Fruit fly (Drosophila melanogaster) whole organism, embryonic: ENCODE results near the gene CG15283.

Source experiments
- CG10321 ChIP-seq: fragments of 200-800 bp; sonication (Bioruptor generic); IDR thresholded peaks from 2 replicates; pipeline ENCODE4 v1.3.6; 2022; ENCODE audit warnings: missing biosample characterization, missing genetic modification characterization
- CG10654 ChIP-seq: fragments of 200-800 bp; sonication (Bioruptor generic); optimal IDR thresholded peaks from 2 replicates; lab custom pipeline; 2016; ENCODE audit warnings: missing biosample characterization, missing genetic modification characterization
- CG12236 ChIP-seq: fragments of 200-800 bp; sonication (Bioruptor generic); optimal IDR thresholded peaks from 2 replicates; lab custom pipeline; 2016; ENCODE audit warnings: missing biosample characterization, missing genetic modification characterization
- CG13894 ChIP-seq: fragments of 200-800 bp; sonication (Bioruptor generic); optimal IDR thresholded peaks from 3 replicates; lab custom pipeline; 2018; ENCODE audit warnings: missing biosample characterization, mild to moderate bottlenecking, missing genetic modification characterization, moderate library complexity
- CG15073 ChIP-seq: fragments of 200-800 bp; sonication (Bioruptor generic); optimal IDR thresholded peaks from 2 replicates; lab custom pipeline; 2016; ENCODE audit warnings: missing biosample characterization, missing genetic modification characterization
- CG15479 ChIP-seq: fragments of 200-800 bp; sonication (Bioruptor generic); optimal IDR thresholded peaks from 3 replicates; lab custom pipeline; 2019; ENCODE audit warnings: missing biosample characterization, mild to moderate bottlenecking, missing genetic modification characterization, moderate library complexity
- CG1832 ChIP-seq: fragments of 200-800 bp; sonication (Bioruptor generic); optimal IDR thresholded peaks from 2 replicates; lab custom pipeline; 2017; ENCODE audit warnings: missing biosample characterization, mild to moderate bottlenecking, missing genetic modification characterization, inconsistent platforms
- CG2199 ChIP-seq: fragments of 200-800 bp; sonication (Bioruptor generic); IDR thresholded peaks from 3 replicates; pipeline ENCODE4 v1.3.6; 2022; ENCODE audit warnings: missing biosample characterization, missing genetic modification characterization
- CG2678 ChIP-seq: fragments of 200-800 bp; sonication (Bioruptor generic); optimal IDR thresholded peaks from 3 replicates; lab custom pipeline; 2019; ENCODE audit warnings: missing biosample characterization, mild to moderate bottlenecking, missing genetic modification characterization, moderate library complexity
- CG33557 ChIP-seq: fragments of 200-800 bp; sonication (Bioruptor generic); optimal IDR thresholded peaks from 2 replicates; lab custom pipeline; 2019; ENCODE audit warnings: missing biosample characterization, mild to moderate bottlenecking, missing genetic modification characterization, moderate library complexity
- CG7271 ChIP-seq: fragments of 200-800 bp; sonication (Bioruptor generic); optimal IDR thresholded peaks from 2 replicates; lab custom pipeline; 2018; ENCODE audit warnings: missing biosample characterization, mild to moderate bottlenecking, missing genetic modification characterization, moderate library complexity
- CG7745 ChIP-seq: fragments of 200-800 bp; sonication (Bioruptor generic); optimal IDR thresholded peaks from 2 replicates; lab custom pipeline; 2018; ENCODE audit warnings: missing biosample characterization, mild to moderate bottlenecking, missing genetic modification characterization, moderate library complexity
- CG8924 ChIP-seq: fragments of 200-800 bp; optimal IDR thresholded peaks from 3 replicates; lab custom pipeline; 2019; ENCODE audit warnings: missing biosample characterization, mild to moderate bottlenecking, missing genetic modification characterization, moderate library complexity
- D ChIP-seq, 2 experiments: fragments of 200-800 bp in 1 of 2; fragments of >200 bp in 1 of 2; sonication (Bioruptor generic) in 1 of 2; optimal IDR thresholded peaks; 2 replicates in 1 of 2; 3 replicates in 1 of 2; lab custom pipeline; 2017; ENCODE audit warnings: mild to moderate bottlenecking in 1 of 2, missing biosample characterization in 1 of 2, missing genetic modification characterization in 1 of 2, missing genetic modification reagents in 1 of 2
- Kr ChIP-seq: fragments of 200-800 bp; sonication (Bioruptor generic); optimal IDR thresholded peaks from 2 replicates; lab custom pipeline; 2017; ENCODE audit warnings: missing biosample characterization, mild to moderate bottlenecking, missing genetic modification characterization
- MTF-1 ChIP-seq: fragments of 200-800 bp; sonication (Bioruptor generic); optimal IDR thresholded peaks from 2 replicates; lab custom pipeline; 2018; ENCODE audit warnings: missing biosample characterization, mild to moderate bottlenecking, missing genetic modification characterization, borderline replicate concordance
- Pdp1 ChIP-seq, 2 experiments: fragments of 200-800 bp; sonication (Bioruptor generic); optimal IDR thresholded peaks; 3 replicates each; lab custom pipeline; 2016; ENCODE audit warnings: missing biosample characterization in 2 of 2, missing genetic modification characterization in 2 of 2, mild to moderate bottlenecking in 1 of 2, moderate library complexity in 1 of 2
- abd-A ChIP-seq: fragments of 200-800 bp; sonication (Bioruptor generic); optimal IDR thresholded peaks from 3 replicates; lab custom pipeline; 2019; ENCODE audit warnings: missing biosample characterization, mild to moderate bottlenecking, missing genetic modification characterization, moderate library complexity
- bbx ChIP-seq: fragments of 200-800 bp; sonication (Bioruptor generic); IDR thresholded peaks from 2 replicates; pipeline ENCODE4 v1.3.6; 2022; ENCODE audit warnings: missing biosample characterization, missing genetic modification characterization; ENCODE audit not compliant: partially characterized antibody
- bowl ChIP-seq: fragments of 200-800 bp; sonication (Bioruptor generic); IDR thresholded peaks from 2 replicates; pipeline ENCODE4 v1.3.6; 2022; ENCODE audit warnings: missing biosample characterization, missing genetic modification characterization
- cad ChIP-seq: fragments of >200 bp; optimal IDR thresholded peaks from 2 replicates; lab custom pipeline; 2017; ENCODE audit warnings: missing biosample characterization, missing genetic modification characterization
- crol ChIP-seq: fragments of 200-800 bp; sonication (Bioruptor generic); IDR thresholded peaks from 2 replicates; pipeline ENCODE4 v1.3.6; 2022; ENCODE audit warnings: missing biosample characterization, missing genetic modification characterization
- en ChIP-seq: fragments of 200-800 bp; sonication (Bioruptor generic); optimal IDR thresholded peaks from 2 replicates; lab custom pipeline; 2016; ENCODE audit warnings: missing biosample characterization, missing genetic modification characterization
- fd102C ChIP-seq: fragments of 200-800 bp; sonication (Bioruptor generic); optimal IDR thresholded peaks from 2 replicates; lab custom pipeline; 2018; ENCODE audit warnings: missing biosample characterization, mild to moderate bottlenecking, missing genetic modification characterization, moderate library complexity
- grn ChIP-seq: fragments of 200-800 bp; sonication (Bioruptor generic); optimal IDR thresholded peaks from 3 replicates; lab custom pipeline; 2017; ENCODE audit warnings: missing biosample characterization, missing genetic modification characterization
- gsb-n ChIP-seq: fragments of 200-800 bp; sonication (Bioruptor generic); optimal IDR thresholded peaks from 3 replicates; lab custom pipeline; 2018; ENCODE audit warnings: missing biosample characterization, mild to moderate bottlenecking, missing genetic modification characterization
- gt ChIP-seq: fragments of 200-800 bp; sonication (Bioruptor generic); IDR thresholded peaks from 2 replicates; pipeline ENCODE4 v1.3.6; 2022; ENCODE audit warnings: missing biosample characterization, missing genetic modification characterization
- kni ChIP-seq: fragments of 200-800 bp; sonication (Bioruptor generic); optimal IDR thresholded peaks from 3 replicates; lab custom pipeline; 2017; ENCODE audit warnings: mild to moderate bottlenecking, missing biosample characterization, missing genetic modification reagents, missing genetic modification characterization
- odd ChIP-seq: fragments of 200-800 bp; sonication (Bioruptor generic); optimal IDR thresholded peaks from 2 replicates; lab custom pipeline; 2017; ENCODE audit warnings: missing biosample characterization, mild to moderate bottlenecking, missing genetic modification characterization
- pan ChIP-seq, 4 experiments: fragments of >200 bp in 3 of 4; fragments of 200-800 bp in 1 of 4; sonication (Bioruptor generic) in 1 of 4; optimal IDR thresholded peaks in 3 of 4; IDR thresholded peaks in 1 of 4; 2 replicates each; pipeline versions ENCODE4 v1.3.6 to Lab custom; 2017 to 2022; ENCODE audit warnings: missing biosample characterization in 2 of 4, missing genetic modification characterization in 2 of 4, mixed read lengths in 1 of 4
- prd ChIP-seq, 3 experiments: fragments of >200 bp in 2 of 3; fragments of 200-800 bp in 1 of 3; sonication (Bioruptor generic) in 1 of 3; optimal IDR thresholded peaks in 2 of 3; IDR thresholded peaks in 1 of 3; 2 replicates in 2 of 3; 3 replicates in 1 of 3; pipeline versions ENCODE4 v1.3.6 to Lab custom; 2017 to 2022; ENCODE audit warnings: missing biosample characterization in 1 of 3, missing genetic modification characterization in 1 of 3
- pros ChIP-seq: fragments of 200-800 bp; sonication (Bioruptor generic); optimal IDR thresholded peaks from 3 replicates; lab custom pipeline; 2019; ENCODE audit warnings: missing biosample characterization, mild to moderate bottlenecking, missing genetic modification characterization, moderate library complexity
- salm ChIP-seq: fragments of 200-800 bp; sonication (Bioruptor generic); optimal IDR thresholded peaks from 2 replicates; lab custom pipeline; 2018; ENCODE audit warnings: missing biosample characterization, mild to moderate bottlenecking, missing genetic modification characterization
- scrt ChIP-seq: fragments of 200-800 bp; sonication (Bioruptor generic); optimal IDR thresholded peaks from 2 replicates; lab custom pipeline; 2018; ENCODE audit warnings: missing biosample characterization, mild to moderate bottlenecking, missing genetic modification characterization, moderate library complexity
- sd ChIP-seq: fragments of 200-800 bp; sonication (Bioruptor generic); optimal IDR thresholded peaks from 3 replicates; lab custom pipeline; 2018; ENCODE audit warnings: missing biosample characterization, mild to moderate bottlenecking, missing genetic modification characterization, moderate library complexity
- sens ChIP-seq: fragments of 200-800 bp; sonication (Bioruptor generic); peaks from one replicate; lab custom pipeline; 2016; ENCODE audit warnings: missing biosample characterization, missing genetic modification characterization
- tll ChIP-seq, 2 experiments: fragments of 200-800 bp in 1 of 2; fragments of >200 bp in 1 of 2; sonication (Bioruptor generic) in 1 of 2; optimal IDR thresholded peaks; 2 replicates each; lab custom pipeline; 2017 to 2019; ENCODE audit warnings: missing biosample characterization in 2 of 2, missing genetic modification characterization in 2 of 2, mild to moderate bottlenecking in 1 of 2, moderate library complexity in 1 of 2
- twi ChIP-seq: fragments of 200-800 bp; optimal IDR thresholded peaks from 2 replicates; lab custom pipeline; 2019; ENCODE audit warnings: missing biosample characterization, mild to moderate bottlenecking, missing genetic modification characterization, moderate library complexity
- zen ChIP-seq: fragments of 200-800 bp; sonication (Bioruptor generic); optimal IDR thresholded peaks from 3 replicates; lab custom pipeline; 2018; ENCODE audit warnings: missing biosample characterization, mild to moderate bottlenecking, missing genetic modification characterization, moderate library complexity
- zf30C ChIP-seq: fragments of 200-800 bp; sonication (Bioruptor generic); optimal IDR thresholded peaks from 3 replicates; lab custom pipeline; 2018; ENCODE audit warnings: missing biosample characterization, mild to moderate bottlenecking, missing genetic modification characterization
- zfh2 ChIP-seq: fragments of 200-800 bp; sonication (Bioruptor generic); optimal IDR thresholded peaks from 2 replicates; lab custom pipeline; 2016; ENCODE audit warnings: missing biosample characterization, missing genetic modification characterization

CG15283 gene

DNA sequence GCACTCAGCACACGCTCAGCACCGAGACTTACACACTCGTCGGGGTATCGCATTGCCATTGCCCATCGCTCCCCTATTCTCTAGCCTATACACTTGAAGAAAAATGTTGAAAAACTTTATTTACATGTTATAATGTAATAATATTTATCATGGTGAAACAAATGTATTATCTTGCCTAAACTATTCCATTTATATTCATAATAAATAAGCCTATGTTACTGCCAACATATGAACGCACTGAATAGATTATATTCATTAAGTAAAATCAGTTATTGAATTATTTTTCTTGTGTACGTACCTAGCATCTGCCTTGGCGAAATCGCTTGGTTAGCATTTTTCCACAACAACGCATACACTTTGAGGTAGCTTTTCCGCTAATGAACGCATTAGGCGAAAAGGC is 9.8 kb downstream of the CG15283 start (continued):
- TF ChIP-seq CG2678 (tag; lab: Kevin White, UChicago): peak; percentile 61
- no peak for TF ChIP-seq CG15073 (GFP tag; lab: Kevin White, UChicago)
- TF ChIP-seq zf30C (GFP tag; lab: Kevin White, UChicago): peak; percentile 60
- no peak for TF ChIP-seq bbx (GFP tag; lab: Robert Waterston, UW)
- no peak for TF ChIP-seq pan (optimal IDR thresholded peaks at IDR 0.05; lab: Kevin White, UChicago)
- TF ChIP-seq pan (GFP tag; optimal IDR thresholded peaks at IDR 0.05 in 1 of 2, IDR thresholded peaks at IDR 0.05 in 1 of 2): peak in 1 of 2 experiments; percentile 54

DNA sequence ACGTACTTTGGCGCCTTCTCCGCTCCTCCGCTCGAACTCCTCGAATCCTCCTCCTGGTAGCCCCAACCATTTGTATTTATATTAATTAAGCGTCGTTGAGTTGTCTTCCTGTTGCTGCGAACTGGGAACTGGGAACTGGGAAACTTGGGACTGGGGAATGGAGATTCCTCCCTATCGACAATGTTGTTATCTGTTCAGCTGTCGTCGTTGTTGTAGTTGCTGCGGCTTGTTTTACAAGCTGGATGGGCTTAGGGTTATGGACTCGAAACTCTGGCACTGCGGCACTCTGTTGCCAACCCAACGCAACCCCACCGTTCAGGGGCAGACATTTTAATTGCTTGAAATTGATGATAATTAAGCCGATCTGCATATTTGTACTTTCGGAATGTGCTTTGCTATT is 11.9 kb downstream of the CG15283 start:
- peak; percentile 37 for TF ChIP-seq sd (tag; lab: Kevin White, UChicago)
- no peak for TF ChIP-seq CG1832
- TF ChIP-seq sens: peak; percentile 53
- no peak for TF ChIP-seq zfh2 (GFP tag; lab: Kevin White, UChicago)
- TF ChIP-seq CG12236 (GFP tag; lab: Kevin White, UChicago): no peak
- TF ChIP-seq scrt (GFP tag; lab: Kevin White, UChicago): peak; percentile 54
- 0 out of 2 replicates have a peak, but pooled peaks have one; percentile 8 for TF ChIP-seq crol (GFP tag; lab: Robert Waterston, UW)

DNA sequence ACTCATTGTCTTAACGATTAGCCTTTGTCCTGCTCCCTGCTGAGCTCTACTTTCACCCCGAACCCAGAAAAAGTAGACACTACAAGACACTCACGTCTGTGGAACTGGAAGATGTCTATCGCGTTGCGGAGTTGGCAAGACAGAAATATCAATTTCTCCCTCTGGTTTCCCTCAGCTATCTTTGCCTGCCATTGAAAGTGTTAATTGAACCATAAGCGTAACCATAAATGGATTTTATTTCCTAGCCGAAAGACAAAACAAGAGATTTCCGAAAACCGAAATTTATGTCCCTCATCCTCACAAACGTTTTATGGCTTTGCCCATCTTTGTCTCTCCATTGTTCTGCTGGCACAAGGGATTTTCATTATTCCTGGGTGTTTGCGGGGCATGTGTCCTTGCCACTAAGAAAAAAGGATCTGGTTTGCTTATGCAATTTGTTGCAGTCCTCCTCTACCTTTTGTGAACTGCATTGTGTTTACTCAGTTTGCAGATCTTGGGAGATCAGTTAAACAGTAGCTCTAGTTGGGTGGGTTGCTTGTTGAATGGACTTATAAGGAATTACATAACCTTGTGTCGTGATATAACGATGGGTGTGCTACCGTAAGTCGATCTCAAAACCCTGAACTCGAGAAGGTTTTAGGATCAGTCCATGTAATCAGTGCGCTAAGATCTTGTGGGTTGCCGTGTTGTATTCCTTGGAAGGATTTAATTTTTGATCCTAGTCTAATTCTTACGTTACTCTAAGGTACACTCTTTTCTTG is 14.7 kb downstream of the CG15283 start:
- TF ChIP-seq MTF-1 (GFP tag; lab: Kevin White, UChicago) (no peak), prd (optimal IDR thresholded peaks at IDR 0.05; lab: Kevin White, UChicago) (no peak), prd (GFP tag; IDR thresholded peaks at IDR 0.05; lab: Robert Waterston, UW) (peak; percentile 32; the same call in 1 of the 3 replicates), twi (tag; lab: Kevin White, UChicago) (peak; percentile 88), Kr (GFP tag; lab: Kevin White, UChicago) (peak; percentile 93), Pdp1 (GFP tag; optimal IDR thresholded peaks at IDR 0.05; lab: Kevin White, UChicago) (peak in 1 of 2 experiments; percentile 64), abd-A (tag; lab: Kevin White, UChicago) (peak; percentile 77), CG8924 (peak; percentile 22), pros (GFP tag; lab: Kevin White, UChicago) (peak; percentile 84), gt (peak; percentile 43; the same call in 1 of the 2 replicates), odd (GFP tag; lab: Kevin White, UChicago) (peak; percentile 1), CG13894 (tag; lab: Kevin White, UChicago) (peak; percentile 20), CG10654 (GFP tag; lab: Kevin White, UChicago) (no peak), CG10321 (no peak), fd102C (GFP tag; lab: Kevin White, UChicago) (peak; percentile 21), sens (peak; percentile 63), bowl (GFP tag; lab: Robert Waterston, UW) (no peak), CG15479 (peak; percentile 81), en (GFP tag; lab: Kevin White, UChicago) (no peak), salm (tag; lab: Kevin White, UChicago) (no peak), kni (peak; percentile 83), CG33557 (GFP tag; lab: Kevin White, UChicago) (peak; percentile 4), zen (tag; lab: Kevin White, UChicago) (peak; percentile 87), CG2199 (GFP tag; lab: Robert Waterston, UW) (peak; percentile 61; the same call in 2 of the 3 replicates), CG7271 (tag; lab: Kevin White, UChicago) (peak; percentile 67), D (optimal IDR thresholded peaks at IDR 0.05; lab: Kevin White, UChicago) (peak; percentile 99), D (GFP tag; optimal IDR thresholded peaks at IDR 0.05; lab: Kevin White, UChicago) (peak; percentile 61), gsb-n (tag; lab: Kevin White, UChicago) (peak; percentile 53), grn (GFP tag; lab: Kevin White, UChicago) (peak; percentile 32), tll (GFP tag; optimal IDR thresholded peaks at IDR 0.05; lab: Kevin White, UChicago) (peak in 1 of 2 experiments; percentile 95), CG7745 (tag; lab: Kevin White, UChicago) (peak; percentile 25), cad (GFP tag; lab: Kevin White, UChicago) (peak; percentile 93)
